Worm (Caenorhabditis elegans) whole organism, L4 larva: ENCODE measurements around the gene F26C11.1.

ENCODE experiments used
- F10B5.3 ChIP-seq: sonication (generic microtip); optimal IDR thresholded peaks from 2 replicates; lab custom pipeline; 2016; ENCODE audit warnings: mild to moderate bottlenecking, missing genetic modification characterization, missing compliant biosample characterization
- F44E2.7 ChIP-seq: fragments of 200-800 bp; sonication (Bioruptor generic); IDR thresholded peaks from 2 replicates; pipeline ENCODE4 v2.1.2; 2022; ENCODE audit warnings: missing genetic modification characterization, missing compliant biosample characterization
- Y48G9A.11 ChIP-seq: fragments of 200-800 bp; sonication (Bioruptor generic); IDR thresholded peaks from 2 replicates; pipeline ENCODE4 v1.3.6; 2022; ENCODE audit warnings: missing genetic modification reagents, missing genetic modification characterization, missing compliant biosample characterization
- Y5F2A.4 ChIP-seq: fragments of 200-800 bp; sonication (Bioruptor generic); optimal IDR thresholded peaks from 2 replicates; lab custom pipeline; 2018; ENCODE audit warnings: mild to moderate bottlenecking, missing genetic modification characterization, missing compliant biosample characterization
- aha-1 ChIP-seq: fragments of 150-350 bp; peaks from one replicate; lab custom pipeline; 2014; ENCODE audit warnings: missing biosample characterization, missing genetic modification characterization
- ama-1 ChIP-seq: fragments of 150-350 bp; optimal IDR thresholded peaks from 2 replicates; lab custom pipeline; 2014; ENCODE audit warnings: inconsistent platforms, mixed read lengths
- attf-4 ChIP-seq: sonication (generic microtip); optimal IDR thresholded peaks from 3 replicates; lab custom pipeline; 2017; ENCODE audit warnings: missing biosample characterization, missing genetic modification characterization
- ceh-20 ChIP-seq: fragments of 200-800 bp; sonication (Bioruptor generic); IDR thresholded peaks from 2 replicates; pipeline ENCODE4 v1.3.6; 2022; ENCODE audit warnings: missing genetic modification reagents, missing genetic modification characterization, missing compliant biosample characterization
- ceh-28 ChIP-seq: fragments of 150-350 bp; optimal IDR thresholded peaks from 2 replicates; lab custom pipeline; 2014; ENCODE audit warnings: missing biosample characterization, missing genetic modification reagents, missing genetic modification characterization
- ceh-32 ChIP-seq: sonication (generic microtip); optimal IDR thresholded peaks from 2 replicates; lab custom pipeline; 2016; ENCODE audit warnings: mild to moderate bottlenecking, missing genetic modification characterization, missing compliant biosample characterization; ENCODE audit not compliant: poor library complexity
- ceh-44 ChIP-seq: fragments of 200-800 bp; sonication (Bioruptor generic); IDR thresholded peaks from 2 replicates; pipeline ENCODE4 v1.3.6; 2022; ENCODE audit warnings: missing genetic modification reagents, missing genetic modification characterization, missing compliant biosample characterization
- ceh-82 ChIP-seq: sonication (generic microtip); optimal IDR thresholded peaks from 2 replicates; lab custom pipeline; 2017; ENCODE audit warnings: missing biosample characterization, missing genetic modification characterization
- ces-1 ChIP-seq: fragments of 150-350 bp; sonication (generic microtip); optimal IDR thresholded peaks from 4 replicates; lab custom pipeline; 2014; ENCODE audit warnings: missing biosample characterization, missing genetic modification reagents, missing genetic modification characterization
- cey-2 ChIP-seq: sonication (generic microtip); optimal IDR thresholded peaks from 3 replicates; lab custom pipeline; 2017; ENCODE audit warnings: missing genetic modification characterization, mild to moderate bottlenecking, missing compliant biosample characterization, antibody characterized with exemption, borderline replicate concordance; ENCODE audit not compliant: insufficient read depth
- daf-12 ChIP-seq: fragments of 150-350 bp; optimal IDR thresholded peaks from 2 replicates; lab custom pipeline; 2014; ENCODE audit warnings: missing biosample characterization, missing genetic modification reagents, missing genetic modification characterization
- daf-19 ChIP-seq: fragments of 200-800 bp; sonication (Bioruptor generic); conservative IDR thresholded peaks from 2 replicates; pipeline ENCODE4 v1.3.6; 2022; ENCODE audit warnings: missing genetic modification characterization, missing compliant biosample characterization
- daf-8 ChIP-seq: fragments of 200-800 bp; sonication (Bioruptor generic); IDR thresholded peaks from 2 replicates; pipeline ENCODE4 v1.3.6; 2022; ENCODE audit warnings: missing genetic modification characterization, missing compliant biosample characterization
- dmd-6 ChIP-seq: fragments of 200-800 bp; sonication (Bioruptor generic); IDR thresholded peaks from 2 replicates; pipeline ENCODE4 v1.3.6; 2022; ENCODE audit warnings: missing genetic modification reagents, missing genetic modification characterization, missing compliant biosample characterization
- dmd-8 ChIP-seq: fragments of 200-800 bp; sonication (Bioruptor generic); IDR thresholded peaks from 2 replicates; pipeline ENCODE4 v1.3.6; 2022; ENCODE audit warnings: missing genetic modification characterization, missing compliant biosample characterization
- dmd-9 ChIP-seq: fragments of 200-800 bp; sonication (Bioruptor generic); IDR thresholded peaks from 2 replicates; pipeline ENCODE4 v1.3.6; 2022; ENCODE audit warnings: missing genetic modification reagents, missing genetic modification characterization, missing compliant biosample characterization
- egl-43 ChIP-seq: fragments of 200-800 bp; sonication (Bioruptor generic); IDR thresholded peaks from 2 replicates; pipeline ENCODE4 v1.3.6; 2022; ENCODE audit warnings: missing genetic modification reagents, missing genetic modification characterization, missing compliant biosample characterization
- fkh-10 ChIP-seq: fragments of 150-350 bp; optimal IDR thresholded peaks from 2 replicates; lab custom pipeline; 2014; ENCODE audit warnings: missing biosample characterization, missing genetic modification reagents, missing genetic modification characterization
- fos-1 ChIP-seq: fragments of 150-350 bp; optimal IDR thresholded peaks from 2 replicates; lab custom pipeline; 2014; ENCODE audit warnings: missing biosample characterization, missing genetic modification characterization
- hlh-30 ChIP-seq: sonication (generic microtip); optimal IDR thresholded peaks from 2 replicates; lab custom pipeline; 2017; ENCODE audit warnings: antibody characterized with exemption, mild to moderate bottlenecking, missing genetic modification characterization, missing compliant biosample characterization; ENCODE audit not compliant: insufficient read depth
- hmg-1.1 ChIP-seq: fragments of 200-800 bp; sonication (Bioruptor generic); IDR thresholded peaks from 2 replicates; pipeline ENCODE4 v1.3.6; 2022; ENCODE audit warnings: missing genetic modification reagents, missing genetic modification characterization, missing compliant biosample characterization
- lin-1 ChIP-seq: fragments of 200-800 bp; sonication (Bioruptor generic); IDR thresholded peaks from 2 replicates; pipeline ENCODE4 v1.3.6; 2022; ENCODE audit warnings: missing genetic modification reagents, missing genetic modification characterization, missing compliant biosample characterization
- lin-13 ChIP-seq: fragments of 150-350 bp; optimal IDR thresholded peaks from 2 replicates; lab custom pipeline; 2014; ENCODE audit warnings: missing biosample characterization, missing genetic modification reagents, missing genetic modification characterization
- lin-15B ChIP-seq: fragments of 150-350 bp; sonication (generic microtip); optimal IDR thresholded peaks from 3 replicates; lab custom pipeline; 2014; ENCODE audit warnings: missing biosample characterization, missing genetic modification characterization
- lsy-2 ChIP-seq, 2 experiments: fragments of 150-350 bp in 1 of 2; sonication (generic microtip) in 1 of 2; optimal IDR thresholded peaks; 2 replicates each; lab custom pipeline; 2014 to 2017; ENCODE audit warnings: missing biosample characterization in 2 of 2, missing genetic modification characterization in 2 of 2
- madf-9 ChIP-seq: fragments of 200-800 bp; sonication (Bioruptor generic); conservative IDR thresholded peaks from 2 replicates; pipeline ENCODE4 v1.3.6; 2022; ENCODE audit warnings: missing genetic modification reagents, missing genetic modification characterization, missing compliant biosample characterization
- mdt-29 ChIP-seq: fragments of 200-800 bp; sonication (Bioruptor generic); IDR thresholded peaks from 2 replicates; pipeline ENCODE4 v1.3.6; 2022; ENCODE audit warnings: missing genetic modification reagents, missing genetic modification characterization, missing compliant biosample characterization
- mep-1 ChIP-seq: fragments of 150-350 bp; sonication (generic microtip); optimal IDR thresholded peaks from 3 replicates; lab custom pipeline; 2014; ENCODE audit warnings: missing biosample characterization, missing genetic modification characterization
- mes-2 ChIP-seq: sonication (generic microtip); optimal IDR thresholded peaks from 2 replicates; lab custom pipeline; 2016; ENCODE audit warnings: missing genotype, mild to moderate bottlenecking, missing genetic modification characterization, missing compliant biosample characterization; ENCODE audit not compliant: poor library complexity, severe bottlenecking
- mxl-3 ChIP-seq: fragments of 200-800 bp; sonication (Bioruptor generic); optimal IDR thresholded peaks from 2 replicates; lab custom pipeline; 2018; ENCODE audit warnings: mild to moderate bottlenecking, missing genetic modification characterization, missing compliant biosample characterization
- nhr-10 ChIP-seq: fragments of 150-350 bp; optimal IDR thresholded peaks from 2 replicates; lab custom pipeline; 2014; ENCODE audit warnings: missing biosample characterization, missing genetic modification characterization
- nhr-102 ChIP-seq: sonication (generic microtip); optimal IDR thresholded peaks from 2 replicates; lab custom pipeline; 2016; ENCODE audit warnings: mild to moderate bottlenecking, missing genetic modification characterization, moderate library complexity, missing compliant biosample characterization
- nhr-111 ChIP-seq: fragments of 200-800 bp; sonication (Bioruptor generic); optimal IDR thresholded peaks from 2 replicates; lab custom pipeline; 2018; ENCODE audit warnings: mild to moderate bottlenecking, missing genetic modification characterization, missing compliant biosample characterization
- nhr-237 ChIP-seq: sonication (generic microtip); optimal IDR thresholded peaks from 2 replicates; lab custom pipeline; 2017; ENCODE audit warnings: missing biosample characterization, missing genetic modification characterization
- nhr-42 ChIP-seq: fragments of 200-800 bp; sonication (Bioruptor generic); IDR thresholded peaks from 2 replicates; pipeline ENCODE4 v1.3.6; 2022; ENCODE audit warnings: missing genetic modification characterization, missing compliant biosample characterization
- nhr-48 ChIP-seq: sonication (generic microtip); optimal IDR thresholded peaks from 2 replicates; lab custom pipeline; 2016; ENCODE audit warnings: mild to moderate bottlenecking, missing genetic modification characterization, missing compliant biosample characterization
- nhr-76 ChIP-seq: fragments of 150-350 bp; optimal IDR thresholded peaks from 2 replicates; lab custom pipeline; 2014; ENCODE audit warnings: missing biosample characterization, missing genetic modification characterization
- php-3 ChIP-seq: fragments of 200-800 bp; sonication (Bioruptor generic); IDR thresholded peaks from 2 replicates; pipeline ENCODE4 v1.3.6; 2022; ENCODE audit warnings: missing genetic modification reagents, missing genetic modification characterization, missing compliant biosample characterization
- rbr-2 ChIP-seq: sonication (generic microtip); optimal IDR thresholded peaks from 2 replicates; lab custom pipeline; 2016; ENCODE audit warnings: missing genotype, missing genetic modification characterization, missing compliant biosample characterization
- snpc-1.2 ChIP-seq: fragments of 200-800 bp; sonication (Bioruptor generic); IDR thresholded peaks from 2 replicates; pipeline ENCODE4 v1.3.6; 2022; ENCODE audit warnings: missing genetic modification reagents, missing genetic modification characterization, missing compliant biosample characterization
- snpc-4 ChIP-seq: fragments of 150-350 bp; optimal IDR thresholded peaks from 2 replicates; lab custom pipeline; 2014; ENCODE audit warnings: missing biosample characterization, missing genetic modification characterization
- spr-3 ChIP-seq: fragments of 200-800 bp; sonication (Bioruptor generic); optimal IDR thresholded peaks from 2 replicates; lab custom pipeline; 2018; ENCODE audit warnings: mild to moderate bottlenecking, missing genetic modification characterization, missing compliant biosample characterization
- unc-62 ChIP-seq, 3 experiments: fragments of 150-350 bp in 1 of 3; sonication (generic microtip); optimal IDR thresholded peaks in 2 of 3; peaks in 1 of 3; 1 replicate in 1 of 3; 2 replicates in 2 of 3; lab custom pipeline; 2014 to 2017; ENCODE audit warnings: missing biosample characterization in 3 of 3, missing genetic modification characterization in 3 of 3, missing genetic modification reagents in 3 of 3, missing genotype in 1 of 3
- zag-1 ChIP-seq: fragments of 150-350 bp; optimal IDR thresholded peaks from 2 replicates; lab custom pipeline; 2014; ENCODE audit warnings: missing biosample characterization, missing genetic modification characterization
- zfp-2 ChIP-seq: sonication (generic microtip); optimal IDR thresholded peaks from 2 replicates; lab custom pipeline; 2016; ENCODE audit warnings: mild to moderate bottlenecking, missing genetic modification characterization, missing compliant biosample characterization
- zfp-3 ChIP-seq: fragments of 200-800 bp; sonication (Bioruptor generic); conservative IDR thresholded peaks from 2 replicates; pipeline ENCODE4 v1.3.6; 2022; ENCODE audit warnings: missing genetic modification reagents, missing genetic modification characterization, missing compliant biosample characterization
- ztf-11 ChIP-seq: fragments of 150-350 bp; optimal IDR thresholded peaks from 2 replicates; lab custom pipeline; 2014; ENCODE audit warnings: missing biosample characterization, missing genetic modification characterization
- ztf-7 ChIP-seq: fragments of 150-350 bp; optimal IDR thresholded peaks from 2 replicates; lab custom pipeline; 2014; ENCODE audit warnings: missing biosample characterization, missing genetic modification characterization

The F26C11.1 gene

ce11 chrII:9933947-9934383 is 39.4 kb downstream of the F26C11.1 start (continued):
- TF ChIP-seq ama-1 (lab: Kevin White, UChicago): peak; percentile 78
- no peak for TF ChIP-seq Y5F2A.4
- no peak for TF ChIP-seq ztf-7
- TF ChIP-seq snpc-1.2 (GFP tag; lab: Robert Waterston, UW): no peak
- TF ChIP-seq cey-2 (tag; lab: Kevin White, UChicago): no peak
- TF ChIP-seq aha-1 (tag; lab: Kevin White, UChicago): peak; percentile 94
- no peak for TF ChIP-seq daf-8 (GFP tag; lab: Robert Waterston, UW)
- TF ChIP-seq fos-1 (tag; lab: Kevin White, UChicago): no peak
- TF ChIP-seq nhr-48 (tag; lab: Kevin White, UChicago): no peak
- 0 out of 2 replicates have a peak, but pooled peaks have one; percentile 8 for TF ChIP-seq ceh-20
- no peak for TF ChIP-seq snpc-4 (tag; lab: Kevin White, UChicago)
- peak; percentile 62 for TF ChIP-seq nhr-102 (tag; lab: Kevin White, UChicago)
- no peak for TF ChIP-seq ceh-28 (tag; lab: Kevin White, UChicago)
- no peak for TF ChIP-seq Y48G9A.11 (GFP tag; lab: Robert Waterston, UW)
- TF ChIP-seq zag-1: no peak
- TF ChIP-seq ztf-11 (tag; lab: Kevin White, UChicago): no peak
- no peak for TF ChIP-seq ceh-32 (tag; lab: Kevin White, UChicago)
- no peak for TF ChIP-seq daf-19 (GFP tag; lab: Robert Waterston, UW)
- no peak for TF ChIP-seq hmg-1.1
- no peak for TF ChIP-seq ceh-44
- TF ChIP-seq nhr-10: no peak
- no peak for TF ChIP-seq nhr-237 (tag; lab: Kevin White, UChicago)
- no peak for TF ChIP-seq F44E2.7 (GFP tag; lab: Robert Waterston, UW)
- peak; percentile 17 for TF ChIP-seq mes-2 (tag; lab: Kevin White, UChicago)
- peak; percentile 61 for TF ChIP-seq lin-13 (GFP tag; lab: Kevin White, UChicago)
- TF ChIP-seq mxl-3 (GFP tag; lab: Kevin White, UChicago): no peak
- TF ChIP-seq nhr-111 (GFP tag; lab: Kevin White, UChicago): no peak
- TF ChIP-seq spr-3 (GFP tag; lab: Kevin White, UChicago): no peak
- no peak for TF ChIP-seq ces-1 (GFP tag; lab: Kevin White, UChicago)
- TF ChIP-seq dmd-8 (GFP tag; lab: Robert Waterston, UW): no peak
- no peak for TF ChIP-seq daf-12
- TF ChIP-seq rbr-2: no peak
- peak in 1 of 2 experiments; percentile 11 for TF ChIP-seq lsy-2 (tag; optimal IDR thresholded peaks at IDR 0.05; lab: Kevin White, UChicago)
- no peak for TF ChIP-seq hlh-30 (tag; lab: Kevin White, UChicago)
- no peak for TF ChIP-seq php-3
- no peak for TF ChIP-seq madf-9 (GFP tag; lab: Robert Waterston, UW)
- TF ChIP-seq ceh-82 (tag; lab: Kevin White, UChicago): no peak
- TF ChIP-seq lin-15B: no peak
- TF ChIP-seq mep-1 (tag; lab: Kevin White, UChicago): peak; percentile 71
- no peak for TF ChIP-seq fkh-10
- TF ChIP-seq F10B5.3 (tag; lab: Kevin White, UChicago): no peak
- no peak for TF ChIP-seq nhr-42
- TF ChIP-seq dmd-6 (GFP tag; lab: Robert Waterston, UW): no peak
- TF ChIP-seq nhr-76 (tag; lab: Kevin White, UChicago): no peak
- TF ChIP-seq zfp-2 (tag; lab: Kevin White, UChicago): no peak
- TF ChIP-seq dmd-9: no peak
- TF ChIP-seq mdt-29 (GFP tag; lab: Robert Waterston, UW): peak; percentile 30; the same call in 1 of the 2 replicates
- peak; percentile 67 for TF ChIP-seq zfp-3
- peak; percentile 21; the same call in 1 of the 2 replicates for TF ChIP-seq lin-1 (GFP tag; lab: Robert Waterston, UW)
- TF ChIP-seq attf-4 (tag; lab: Kevin White, UChicago): no peak
- no peak for TF ChIP-seq unc-62 (GFP tag; optimal IDR thresholded peaks at IDR 0.05 in 1 of 2; lab: Kevin White, UChicago)
- no peak for TF ChIP-seq unc-62 (tag; optimal IDR thresholded peaks at IDR 0.05; lab: Kevin White, UChicago)
- no peak for TF ChIP-seq egl-43
